Worm (Caenorhabditis elegans) whole organism, L4/young adult: ENCODE measurements around the gene bas-1.
A peak's percentile ranks its signal among the peaks of the same experiment; 100 is the strongest.

Experiments
- W03F9.2 ChIP-seq: fragments of 150-350 bp; optimal IDR thresholded peaks from 2 replicates; lab custom pipeline; 2014; ENCODE audit warnings: missing biosample characterization, missing genetic modification characterization
- dao-5 ChIP-seq: sonication (generic microtip); optimal IDR thresholded peaks from 2 replicates; lab custom pipeline; 2016; ENCODE audit warnings: missing genotype, missing genetic modification characterization, moderate library complexity, missing compliant biosample characterization
- him-1 ChIP-seq: sonication (generic microtip); optimal IDR thresholded peaks from 2 replicates; lab custom pipeline; 2016; ENCODE audit warnings: missing genotype, missing genetic modification reagents, missing genetic modification characterization, missing compliant biosample characterization

The bas-1 gene

DNA sequence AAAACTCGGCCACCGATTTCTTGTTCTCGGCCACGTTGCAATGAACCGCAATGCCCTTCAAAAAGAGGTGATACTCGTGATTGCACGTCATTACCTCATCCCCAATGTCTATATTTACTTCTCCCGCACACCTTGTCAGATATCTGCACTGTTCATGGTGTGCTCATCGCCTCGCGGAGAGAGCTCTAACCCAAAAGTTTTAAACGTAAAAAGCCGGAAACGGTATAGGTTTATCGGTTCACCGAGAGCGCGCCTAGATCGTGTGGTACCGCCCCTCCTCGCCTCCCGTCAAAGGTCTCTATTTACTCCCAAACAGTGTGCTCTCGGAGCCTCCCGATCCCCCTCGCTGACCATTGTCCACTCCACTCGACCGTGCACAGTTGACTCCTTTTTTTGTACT is 27.4 kb upstream of the bas-1 start, which contains the start of gene F56D2.3:
F56D2.3 (plus strand) TSS at position 301 of the 400 bp plus-strand sequence.
- TF ChIP-seq him-1 (tag; lab: Kevin White, UChicago) (no peak), dao-5 (tag; lab: Kevin White, UChicago) (no peak), W03F9.2 (no peak)

- no peak for TF ChIP-seq dao-5 (tag; lab: Kevin White, UChicago)
Observed at ce11 chrIII:5585711-5586110, 26.4 kb upstream of the bas-1 start.

- no peak for TF ChIP-seq him-1 (tag; lab: Kevin White, UChicago)
Observed at ce11 chrIII:5586925-5587324, 25.1 kb upstream of the bas-1 start, which contains the start of gene F56D2.2. F56D2.2 (plus strand) TSS chrIII:5587263.

DNA sequence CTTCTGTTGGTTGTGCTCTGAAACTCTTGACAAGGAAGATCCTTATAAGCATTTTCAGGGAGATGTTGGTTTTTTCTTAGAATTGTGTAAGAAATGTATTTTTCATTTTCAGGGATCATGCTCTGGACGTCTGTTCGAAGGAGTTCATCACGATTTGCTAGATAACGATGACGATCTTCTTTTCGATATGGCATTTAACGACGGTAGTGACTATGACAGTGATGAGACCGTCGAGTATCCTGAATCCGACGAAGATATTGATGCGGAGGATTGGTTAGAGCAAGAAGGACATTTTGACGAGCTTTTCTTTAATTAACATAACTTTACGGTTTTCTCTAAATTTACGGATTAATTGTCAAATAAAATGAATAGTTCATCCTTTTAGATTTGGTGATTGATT is 23.3 kb upstream of the bas-1 start:
- TF ChIP-seq him-1 (tag; lab: Kevin White, UChicago): no peak
- no peak for TF ChIP-seq W03F9.2
- no peak for TF ChIP-seq dao-5 (tag; lab: Kevin White, UChicago)

DNA sequence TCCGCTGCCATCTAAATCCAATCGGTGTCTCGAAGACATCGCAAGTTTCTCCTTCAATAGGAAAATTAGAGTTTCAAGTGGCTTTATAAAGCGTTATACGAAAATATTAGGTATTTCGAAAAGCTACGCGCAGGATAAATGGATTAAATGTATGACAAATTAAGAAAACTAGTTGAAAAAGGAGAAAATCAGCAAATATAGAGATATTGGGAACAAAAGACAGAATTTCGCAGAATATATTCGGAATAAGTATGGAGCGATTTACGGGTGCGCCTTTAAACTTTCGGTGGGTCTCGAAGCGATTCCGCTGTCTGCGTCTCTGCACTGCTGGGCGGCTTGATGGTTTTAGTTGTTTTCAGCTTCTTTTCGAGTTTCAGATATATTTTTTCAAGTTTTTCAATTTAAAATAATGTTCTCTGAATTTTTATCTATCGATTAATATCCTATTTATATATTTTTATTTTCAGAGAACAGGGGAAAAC is 20.4 kb upstream of the bas-1 start, which contains the start of the genes ddx-15 and ucr-1:
ddx-15 (minus strand) TSS at position 51 of the 482 bp plus-strand sequence.
ucr-1 (plus strand) TSS at position 468 of the 482 bp plus-strand sequence.
- peak; percentile 66 for TF ChIP-seq W03F9.2
- no peak for TF ChIP-seq dao-5 (tag; lab: Kevin White, UChicago)
- no peak for TF ChIP-seq him-1 (tag; lab: Kevin White, UChicago)

- TF ChIP-seq him-1 (tag; lab: Kevin White, UChicago): no peak
- no peak for TF ChIP-seq W03F9.2
- TF ChIP-seq dao-5 (tag; lab: Kevin White, UChicago): no peak
Observed at ce11 chrIII:5594350-5594749, 17.7 kb upstream of the bas-1 start.

- TF ChIP-seq dao-5 (tag; lab: Kevin White, UChicago) (no peak), him-1 (tag; lab: Kevin White, UChicago) (no peak), W03F9.2 (no peak)
Observed at ce11 chrIII:5595445-5595844, 16.6 kb upstream of the bas-1 start, which contains the start of gene ced-6. ced-6 (plus strand) TSS chrIII:5595771.

ce11 chrIII:5599958-5600357 is 12.1 kb upstream of the bas-1 start, which contains the start of gene wdr-37:
wdr-37 (minus strand) TSS chrIII:5600058.
- TF ChIP-seq W03F9.2 (no peak), him-1 (tag; lab: Kevin White, UChicago) (no peak)

DNA sequence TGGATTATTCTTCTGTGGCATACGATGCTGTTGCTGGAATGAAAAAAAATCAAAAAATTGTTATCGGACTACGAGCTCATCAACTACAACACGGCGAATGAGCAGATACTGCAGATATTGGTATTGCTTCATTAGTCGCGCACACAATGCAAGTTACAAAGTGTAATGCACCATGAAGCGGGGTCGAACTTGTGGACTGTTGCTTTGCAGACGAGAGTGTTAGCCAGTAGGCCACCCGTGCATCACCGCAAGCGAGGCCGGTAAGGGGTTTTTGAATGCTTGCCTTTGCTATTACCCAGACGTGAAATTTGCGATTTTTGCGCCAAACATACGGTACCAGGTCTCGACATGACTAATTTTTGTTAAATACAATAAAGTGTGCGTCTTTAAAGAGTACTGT is 10.1 kb upstream of the bas-1 start:
- no peak for TF ChIP-seq him-1 (tag; lab: Kevin White, UChicago)
- peak; percentile 25 for TF ChIP-seq W03F9.2
- TF ChIP-seq dao-5 (tag; lab: Kevin White, UChicago): peak; percentile 67

DNA sequence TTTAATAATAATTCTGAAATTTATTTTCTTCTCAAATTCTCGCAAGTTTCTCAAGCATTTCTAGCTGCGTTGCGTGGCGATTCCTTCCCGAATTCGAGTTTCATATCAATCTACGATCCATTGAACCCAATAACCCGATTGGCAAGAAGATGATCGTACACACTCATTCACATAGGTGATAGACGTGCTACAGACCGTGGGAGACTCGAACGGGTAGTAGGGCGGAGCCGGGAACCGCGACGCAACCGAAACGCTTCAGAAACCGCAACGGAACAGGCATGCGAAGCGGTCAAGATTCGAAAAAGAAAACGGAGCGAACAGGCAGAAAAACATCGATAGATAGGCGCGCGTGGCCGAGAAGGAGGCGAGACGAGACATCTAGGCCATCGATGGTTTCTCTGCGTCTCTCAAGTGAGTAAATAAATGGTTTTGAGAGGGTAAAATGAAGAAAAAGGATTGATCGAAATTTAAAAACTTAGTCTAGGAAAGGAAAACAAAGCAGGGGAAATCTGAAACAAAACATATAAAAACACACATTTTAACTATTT is 8.6 kb upstream of the bas-1 start, which contains the start of gene madf-11:
madf-11 (minus strand) TSS at position 51 of the 548 bp plus-strand sequence.
- TF ChIP-seq him-1 (tag; lab: Kevin White, UChicago): no peak
- TF ChIP-seq W03F9.2: no peak
- no peak for TF ChIP-seq dao-5 (tag; lab: Kevin White, UChicago)

DNA sequence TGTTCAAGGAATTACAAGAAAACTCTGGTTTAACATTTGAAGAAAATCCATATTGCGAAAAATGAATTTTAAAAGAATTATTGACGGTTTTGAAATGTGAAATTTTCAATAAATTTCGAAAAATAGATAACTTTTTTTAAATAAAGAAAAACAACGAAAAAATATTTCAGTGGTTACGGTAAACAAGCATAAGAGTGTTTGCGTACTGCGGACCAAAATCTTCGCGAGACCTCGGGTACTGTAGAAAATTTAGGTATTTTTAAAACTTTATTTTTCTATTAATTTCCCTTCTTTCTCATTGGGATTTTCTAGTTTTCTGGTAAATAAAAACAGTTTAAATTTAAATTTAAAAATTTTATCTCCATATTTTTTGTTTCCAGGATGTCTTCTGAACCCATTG is 8.0 kb upstream of the bas-1 start, which contains the start of gene xnd-1:
xnd-1 (plus strand) TSS at position 381 of the 400 bp plus-strand sequence.
- peak; percentile 49 for TF ChIP-seq W03F9.2
- TF ChIP-seq dao-5 (tag; lab: Kevin White, UChicago): no peak

- TF ChIP-seq W03F9.2 (no peak), dao-5 (tag; lab: Kevin White, UChicago) (no peak), him-1 (tag; lab: Kevin White, UChicago) (no peak)
Observed at ce11 chrIII:5610276-5610675, 1.8 kb upstream of the bas-1 start, which contains the start of gene C05D2.8. C05D2.8 (minus strand) TSS chrIII:5610346.

DNA sequence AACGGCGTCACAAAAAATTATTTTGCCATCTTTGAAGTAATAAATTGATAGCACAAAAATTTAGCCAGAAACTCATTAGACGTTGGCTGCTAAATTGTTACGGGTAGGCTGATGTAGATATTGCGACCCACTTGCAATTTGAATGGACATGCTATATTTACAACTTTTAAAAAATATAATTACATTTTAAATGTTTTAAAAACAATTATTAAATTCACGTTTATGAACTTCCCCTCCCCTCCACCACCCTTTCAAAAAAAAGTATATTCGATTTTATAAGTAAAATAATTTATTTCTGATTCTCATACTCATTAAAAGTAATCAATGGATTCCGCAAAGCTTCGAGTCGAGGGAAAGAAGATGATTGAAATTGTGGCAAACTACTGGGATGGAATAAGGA is 2.6 kb downstream of the bas-1 start, which contains the start of gene basl-1:
basl-1 (plus strand) TSS at position 301 of the 400 bp plus-strand sequence.
- TF ChIP-seq W03F9.2 (no peak), dao-5 (tag; lab: Kevin White, UChicago) (no peak), him-1 (tag; lab: Kevin White, UChicago) (no peak)

ce11 chrIII:5615675-5616074 is 3.6 kb downstream of the bas-1 start:
- no peak for TF ChIP-seq him-1 (tag; lab: Kevin White, UChicago)
- TF ChIP-seq W03F9.2: no peak
- TF ChIP-seq dao-5 (tag; lab: Kevin White, UChicago): no peak

DNA sequence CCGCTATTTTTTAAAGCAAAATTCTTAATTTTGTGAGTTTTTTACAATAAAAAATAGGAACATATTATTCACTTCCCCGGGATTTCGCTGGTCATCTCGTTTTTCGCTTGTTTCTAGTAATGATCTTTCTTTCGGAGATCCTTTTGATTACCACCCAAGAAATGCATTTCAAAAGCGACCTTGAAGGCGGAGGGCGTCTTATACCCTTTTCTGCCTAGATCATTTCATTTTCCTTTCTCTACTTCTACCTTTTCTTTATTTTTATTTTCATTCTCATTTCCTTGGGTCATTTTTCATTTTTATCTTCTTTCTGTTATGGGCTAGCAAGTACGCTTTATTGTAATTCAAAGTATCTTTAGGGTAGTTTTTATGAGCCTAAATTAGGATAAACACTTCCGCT is 8.1 kb downstream of the bas-1 start:
- no peak for TF ChIP-seq him-1 (tag; lab: Kevin White, UChicago)
- TF ChIP-seq W03F9.2: no peak
- no peak for TF ChIP-seq dao-5 (tag; lab: Kevin White, UChicago)
